Worm (Caenorhabditis elegans): ENCODE results near the gene C07D8.6.

ce11 chrX:7340915-7341559, at the start of gene C07D8.6:
- TF ChIP-seq snpc-4 (tag; optimal IDR thresholded peaks at IDR 0.05) (no peak), skn-1 (tag; optimal IDR thresholded peaks at IDR 0.05) (peak; percentile 88), egl-27 (tag; optimal IDR thresholded peaks at IDR 0.05) (no peak), unc-39 (tag; optimal IDR thresholded peaks at IDR 0.05) (no peak), ZK546.5 (tag; optimal IDR thresholded peaks at IDR 0.05) (no peak), alr-1 (tag; optimal IDR thresholded peaks at IDR 0.05) (no peak), lin-39 (tag; optimal IDR thresholded peaks at IDR 0.05) (no peak)
